Fruit fly (Drosophila melanogaster): ENCODE results near the gene Nek2.

- no peak for TF ChIP-seq psq (optimal IDR thresholded peaks at IDR 0.05)
- TF ChIP-seq Sin3A (optimal IDR thresholded peaks at IDR 0.05): no peak
- no peak for TF ChIP-seq h (optimal IDR thresholded peaks at IDR 0.05)
- TF ChIP-seq Myc (optimal IDR thresholded peaks at IDR 0.05): no peak
- no peak for TF ChIP-seq insv (optimal IDR thresholded peaks at IDR 0.05)
These were observed at the start of gene Nek2 for dm6 chrX:7891596-7892538.

Data from Kc167 (cell line).